Fruit fly (Drosophila melanogaster) Kc167 (cell line): ENCODE results near the gene Vav.

Experiments used
- Myc ChIP-seq: fragments of >200 bp; optimal IDR thresholded peaks from 2 replicates; lab custom pipeline; 2017; ENCODE audit warnings: missing external identifiers
- Sin3A ChIP-seq: fragments of >200 bp; optimal IDR thresholded peaks from 2 replicates; lab custom pipeline; 2018; ENCODE audit warnings: missing external identifiers
- h ChIP-seq: fragments of >200 bp; optimal IDR thresholded peaks from 3 replicates; lab custom pipeline; 2018; ENCODE audit warnings: missing external identifiers
- insv ChIP-seq: fragments of >200 bp; optimal IDR thresholded peaks from 3 replicates; lab custom pipeline; 2018; ENCODE audit warnings: missing external identifiers
- psq ChIP-seq: fragments of >200 bp; optimal IDR thresholded peaks from 2 replicates; lab custom pipeline; 2017; ENCODE audit warnings: missing external identifiers
- ttk ChIP-seq: sonication (Bioruptor generic); optimal IDR thresholded peaks from 2 replicates; lab custom pipeline; 2017; ENCODE audit warnings: missing external identifiers

DNA sequence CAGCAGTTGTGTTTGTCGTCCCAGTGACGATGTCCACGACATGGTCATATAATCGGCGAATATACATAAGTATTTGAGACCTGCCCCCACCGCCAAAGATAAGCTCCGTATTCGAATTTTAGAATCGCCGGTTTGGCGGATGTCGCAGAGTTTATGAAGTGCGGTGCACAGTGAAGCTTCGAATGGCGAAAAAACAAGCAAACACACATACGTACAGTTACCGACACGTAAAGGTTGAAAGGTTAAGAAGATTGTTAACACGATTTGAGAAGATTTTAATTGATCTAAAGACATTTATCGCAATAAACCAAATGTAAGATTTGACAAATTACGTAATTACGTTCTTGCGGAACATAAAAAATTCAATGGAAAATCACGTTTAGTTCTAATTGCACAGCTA, 48.0 kb downstream of the Vav start:
- TF ChIP-seq Sin3A (lab: Kevin White, UChicago), result no peak
- TF ChIP-seq Myc (lab: Kevin White, UChicago), result no peak
- TF ChIP-seq ttk (lab: Kevin White, UChicago), result no peak
- TF ChIP-seq h (lab: Kevin White, UChicago), result no peak
- no peak for TF ChIP-seq insv
- TF ChIP-seq psq (lab: Kevin White, UChicago), result no peak
